Worm (Caenorhabditis elegans): ENCODE data around the gene best-13.

DNA sequence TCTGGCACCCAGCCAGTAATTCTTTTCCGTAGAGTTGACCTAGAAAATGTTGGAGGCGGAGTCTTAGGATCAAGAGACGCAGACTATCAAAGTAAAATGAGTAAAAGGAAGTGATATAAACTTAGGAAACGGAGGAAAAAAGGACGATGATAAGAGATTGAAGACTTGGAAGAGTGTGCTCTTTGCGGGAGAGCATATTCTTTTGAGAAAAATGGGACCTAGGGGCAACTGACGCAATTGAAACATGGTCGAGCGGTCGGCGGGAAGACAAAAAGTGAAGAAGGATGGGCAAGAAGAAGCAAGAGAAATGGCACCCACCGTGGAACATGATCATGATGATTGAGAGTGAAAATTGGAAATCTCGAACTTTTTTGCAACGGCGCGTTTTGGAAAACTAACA lies 44.3 kb downstream of the best-13 start:
- no peak for TF ChIP-seq snpc-4 (tag; optimal IDR thresholded peaks at IDR 0.05)
- TF ChIP-seq nhr-111 (GFP tag; optimal IDR thresholded peaks at IDR 0.05): no peak
- no peak for TF ChIP-seq lin-39 (tag; optimal IDR thresholded peaks at IDR 0.05)
- no peak for TF ChIP-seq egl-43 (GFP tag; IDR thresholded peaks at IDR 0.05)
- TF ChIP-seq saeg-2 (GFP tag; IDR thresholded peaks at IDR 0.05): no peak

Measured in whole organism, L4 larva.